Worm (Caenorhabditis elegans): ENCODE data around the gene ZK1307.8.

DNA sequence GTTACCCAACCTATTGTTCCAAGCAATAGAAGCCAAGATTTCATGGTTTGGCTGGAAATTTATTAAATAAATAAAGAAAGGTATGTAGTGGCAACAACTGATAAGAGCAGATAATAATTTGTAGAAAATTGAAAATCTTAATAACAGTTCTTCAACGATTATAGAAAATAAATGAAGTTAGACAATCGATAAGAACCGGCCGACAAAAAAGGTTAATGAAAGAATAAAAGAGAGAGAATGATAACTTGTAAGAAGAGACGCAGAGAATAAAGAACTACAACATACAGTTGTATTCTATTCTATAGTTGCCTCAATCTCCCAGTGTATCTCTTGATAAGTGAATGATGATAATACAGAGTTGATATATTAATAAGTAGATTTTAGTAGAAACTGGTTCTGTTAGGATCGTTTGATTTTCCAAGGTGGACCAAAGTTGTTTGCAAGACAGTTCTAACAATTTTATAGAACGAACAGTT is 37.6 kb upstream of the ZK1307.8 start, which contains the start of gene ugt-58:
- TF ChIP-seq vab-7 (GFP tag; IDR thresholded peaks at IDR 0.05) (no peak), F49E8.2 (tag; optimal IDR thresholded peaks at IDR 0.05; ENCODE audit: borderline replicate concordance) (no peak), zag-1 (tag; optimal IDR thresholded peaks at IDR 0.05) (no peak), madf-9 (GFP tag; conservative IDR thresholded peaks at IDR 0.05) (no peak), set-16 (GFP tag; IDR thresholded peaks at IDR 0.05) (no peak), nhr-11 (tag; optimal IDR thresholded peaks at IDR 0.05) (no peak), ZK337.2 (GFP tag; IDR thresholded peaks at IDR 0.05) (no peak), Y75B8A.6 (GFP tag; IDR thresholded peaks at IDR 0.05) (no peak), F26F4.8 (GFP tag; conservative IDR thresholded peaks at IDR 0.05) (no peak)

Data from whole organism, L4 larva.